Worm (Caenorhabditis elegans): ENCODE data around the gene nuaf-3.

Gene nuaf-3

ce11 chrIV:11179123-11179740 is 4.9 kb upstream of the nuaf-3 start, which contains the start of gene cpt-2 (continued):
- TF ChIP-seq nhr-48 (tag; optimal IDR thresholded peaks at IDR 0.05) (peak; percentile 72), mdl-1 (tag; optimal IDR thresholded peaks at IDR 0.05) (peak; percentile 5 to 77), nhr-28 (tag; optimal IDR thresholded peaks at IDR 0.05) (peak; percentile 96), lin-1 (GFP tag; IDR thresholded peaks at IDR 0.05) (peak; percentile 77), hlh-11 (tag; optimal IDR thresholded peaks at IDR 0.05) (peak; percentile 85), dve-1 (tag; optimal IDR thresholded peaks at IDR 0.05; ENCODE audit: insufficient read depth) (peak; percentile 92), saeg-2 (GFP tag; IDR thresholded peaks at IDR 0.05) (0 out of 2 replicates have a peak, but pooled peaks have one; percentile 43), ceh-20 (GFP tag; IDR thresholded peaks at IDR 0.05) (peak; percentile 94), nhr-6 (tag; optimal IDR thresholded peaks at IDR 0.05) (peak; percentile 25), spr-1 (tag; optimal IDR thresholded peaks at IDR 0.05) (peak; percentile 65), F49E8.2 (tag; optimal IDR thresholded peaks at IDR 0.05; ENCODE audit: borderline replicate concordance) (peak; percentile 61), nhr-11 (tag; optimal IDR thresholded peaks at IDR 0.05) (peak; percentile 75), mep-1 (tag; optimal IDR thresholded peaks at IDR 0.05) (peak; percentile 86), arid-1 (GFP tag; conservative IDR thresholded peaks at IDR 0.05) (peak; percentile 90), ZK546.5 (tag; optimal IDR thresholded peaks at IDR 0.05) (peak in 1 of 2 experiments; percentile 52)

- no peak for TF ChIP-seq set-16 (GFP tag; IDR thresholded peaks at IDR 0.05)
- TF ChIP-seq unc-62 (GFP tag; optimal IDR thresholded peaks at IDR 0.05 in 1 of 2): peak in 1 of 2 experiments; percentile 67
- no peak for TF ChIP-seq unc-62 (tag; optimal IDR thresholded peaks at IDR 0.05)
- TF ChIP-seq lim-7 (GFP tag; IDR thresholded peaks at IDR 0.05): no peak
- no peak for TF ChIP-seq hif-1 (tag; optimal IDR thresholded peaks at IDR 0.05)
- TF ChIP-seq lin-1 (GFP tag; IDR thresholded peaks at IDR 0.05): no peak
- TF ChIP-seq aha-1 (tag): peak; percentile 78
- no peak for TF ChIP-seq php-3 (GFP tag; IDR thresholded peaks at IDR 0.05)
- TF ChIP-seq lsy-2 (tag; optimal IDR thresholded peaks at IDR 0.05): peak in 1 of 2 experiments; percentile 3
- no peak for TF ChIP-seq skn-1 (tag; optimal IDR thresholded peaks at IDR 0.05)
- no peak for TF ChIP-seq vab-7 (GFP tag; IDR thresholded peaks at IDR 0.05)
- peak; percentile 99 for TF ChIP-seq nhr-28 (tag; optimal IDR thresholded peaks at IDR 0.05)
- TF ChIP-seq mxl-3 (GFP tag; optimal IDR thresholded peaks at IDR 0.05): no peak
- no peak for TF ChIP-seq nhr-25 (tag; optimal IDR thresholded peaks at IDR 0.05; ENCODE audit: borderline replicate concordance, insufficient read depth)
- TF ChIP-seq attf-4 (tag; optimal IDR thresholded peaks at IDR 0.05): no peak
- no peak for TF ChIP-seq aly-2 (tag; optimal IDR thresholded peaks at IDR 0.05)
- no peak for TF ChIP-seq ceh-82 (tag; optimal IDR thresholded peaks at IDR 0.05)
- TF ChIP-seq hlh-11 (tag; optimal IDR thresholded peaks at IDR 0.05): no peak
- no peak for TF ChIP-seq lin-39 (tag; optimal IDR thresholded peaks at IDR 0.05)
- TF ChIP-seq jun-1 (tag; optimal IDR thresholded peaks at IDR 0.05): no peak
- TF ChIP-seq dve-1 (tag; optimal IDR thresholded peaks at IDR 0.05; ENCODE audit: insufficient read depth): peak; percentile 30
- TF ChIP-seq nhr-77 (tag; optimal IDR thresholded peaks at IDR 0.05): peak; percentile 27
- no peak for TF ChIP-seq nhr-237 (tag; optimal IDR thresholded peaks at IDR 0.05)
- no peak for TF ChIP-seq ZK546.5 (tag; optimal IDR thresholded peaks at IDR 0.05)
- TF ChIP-seq Y48G9A.11 (GFP tag; IDR thresholded peaks at IDR 0.05): no peak
- TF ChIP-seq daf-12 (tag; optimal IDR thresholded peaks at IDR 0.05): no peak
- TF ChIP-seq duxl-1 (tag; optimal IDR thresholded peaks at IDR 0.05; ENCODE audit: poor library complexity): no peak
- TF ChIP-seq gei-8 (GFP tag; optimal IDR thresholded peaks at IDR 0.05): no peak
- no peak for TF ChIP-seq R02D3.7 (tag; optimal IDR thresholded peaks at IDR 0.05)
- no peak for TF ChIP-seq zfp-3 (GFP tag; conservative IDR thresholded peaks at IDR 0.05)
- no peak for TF ChIP-seq daf-16 (GFP tag; optimal IDR thresholded peaks at IDR 0.05)
- TF ChIP-seq daf-16 (tag; optimal IDR thresholded peaks at IDR 0.05): peak; percentile 41
- no peak for TF ChIP-seq madf-5 (GFP tag; IDR thresholded peaks at IDR 0.05)
- no peak for TF ChIP-seq spr-3 (GFP tag; optimal IDR thresholded peaks at IDR 0.05)
- TF ChIP-seq zip-11 (GFP tag; IDR thresholded peaks at IDR 0.05): no peak
- no peak for TF ChIP-seq F44E2.7 (GFP tag; IDR thresholded peaks at IDR 0.05)
These were observed 4.0 kb upstream of the nuaf-3 start for ce11 chrIV:11180077-11180476.
